Fruit fly (Drosophila melanogaster) whole organism, embryonic: ENCODE results near the gene CG12974.

ENCODE experiments used
- Atf-2 ChIP-seq: fragments of 200-800 bp; sonication (Bioruptor generic); optimal IDR thresholded peaks from 2 replicates; lab custom pipeline; 2016; ENCODE audit warnings: missing biosample characterization, missing genetic modification characterization
- B-H1 ChIP-seq: fragments of 200-800 bp; sonication (Bioruptor generic); IDR thresholded peaks from 3 replicates; pipeline ENCODE4 v1.3.6; 2022; ENCODE audit warnings: missing biosample characterization, missing genetic modification characterization
- B-H2 ChIP-seq: fragments of 200-800 bp; sonication (Bioruptor generic); optimal IDR thresholded peaks from 2 replicates; lab custom pipeline; 2018; ENCODE audit warnings: missing biosample characterization, mild to moderate bottlenecking, missing genetic modification characterization
- BtbVII ChIP-seq: fragments of 200-800 bp; sonication (Bioruptor generic); optimal IDR thresholded peaks from 3 replicates; lab custom pipeline; 2017; ENCODE audit warnings: missing biosample characterization, mild to moderate bottlenecking, missing genetic modification characterization
- CG10462 ChIP-seq: fragments of 200-800 bp; sonication (Bioruptor generic); optimal IDR thresholded peaks from 2 replicates; lab custom pipeline; 2016; ENCODE audit warnings: missing biosample characterization, missing genetic modification characterization
- CG11504 ChIP-seq: fragments of 200-800 bp; sonication (Bioruptor generic); optimal IDR thresholded peaks from 3 replicates; lab custom pipeline; 2019; ENCODE audit warnings: missing biosample characterization, mild to moderate bottlenecking, missing genetic modification characterization, moderate library complexity
- CG11696 ChIP-seq: fragments of 200-800 bp; sonication (Bioruptor generic); IDR thresholded peaks from 2 replicates; pipeline ENCODE4 v1.3.6; 2022; ENCODE audit warnings: missing biosample characterization, missing genetic modification characterization
- CG12769 ChIP-seq: fragments of 200-800 bp; sonication (Bioruptor generic); optimal IDR thresholded peaks from 2 replicates; lab custom pipeline; 2019; ENCODE audit warnings: missing biosample characterization, mild to moderate bottlenecking, missing genetic modification characterization, moderate library complexity
- CG13123 ChIP-seq: fragments of 200-800 bp; sonication (Bioruptor generic); optimal IDR thresholded peaks from 2 replicates; lab custom pipeline; 2016; ENCODE audit warnings: missing biosample characterization, missing genetic modification characterization
- CG17328 ChIP-seq: fragments of 200-800 bp; sonication (Bioruptor generic); IDR thresholded peaks from 2 replicates; pipeline ENCODE4 v1.3.6; 2022; ENCODE audit warnings: missing biosample characterization, missing genetic modification characterization
- CG18599 ChIP-seq: fragments of 200-800 bp; sonication (Bioruptor generic); optimal IDR thresholded peaks from 3 replicates; lab custom pipeline; 2017; ENCODE audit warnings: missing biosample characterization, missing genetic modification characterization, mild to moderate bottlenecking, moderate library complexity, missing genetic modification reagents
- CG34376 ChIP-seq: fragments of 200-800 bp; sonication (Bioruptor generic); optimal IDR thresholded peaks from 2 replicates; lab custom pipeline; 2018; ENCODE audit warnings: missing biosample characterization, mild to moderate bottlenecking, missing genetic modification characterization
- CG4404 ChIP-seq: fragments of 200-800 bp; sonication (Bioruptor generic); IDR thresholded peaks from 2 replicates; pipeline ENCODE4 v1.3.6; 2022; ENCODE audit warnings: missing biosample characterization, missing genetic modification characterization
- Dbx ChIP-seq: fragments of 200-800 bp; sonication (Bioruptor generic); IDR thresholded peaks from 3 replicates; pipeline ENCODE4 v1.3.6; 2022; ENCODE audit warnings: missing biosample characterization, missing genetic modification characterization
- E2f2 ChIP-seq: fragments of 200-800 bp; sonication (Bioruptor generic); IDR thresholded peaks from 2 replicates; pipeline ENCODE4 v1.3.6; 2022; ENCODE audit warnings: missing biosample characterization, missing genetic modification characterization
- GATAe ChIP-seq: fragments of 200-800 bp; sonication (Bioruptor generic); conservative IDR thresholded peaks from 2 replicates; pipeline ENCODE4 v1.3.6; 2022; ENCODE audit warnings: missing biosample characterization, missing genetic modification characterization
- Hey ChIP-seq: fragments of 200-800 bp; sonication (Bioruptor generic); optimal IDR thresholded peaks from 3 replicates; lab custom pipeline; 2018; ENCODE audit warnings: missing biosample characterization, mild to moderate bottlenecking, missing genetic modification characterization
- Hr78 ChIP-seq, 2 experiments: fragments of 200-800 bp in 1 of 2; fragments of >200 bp in 1 of 2; sonication (Bioruptor generic) in 1 of 2; optimal IDR thresholded peaks; 2 replicates each; lab custom pipeline; 2017 to 2019; ENCODE audit warnings: missing biosample characterization in 2 of 2, missing genetic modification characterization in 2 of 2, mild to moderate bottlenecking in 1 of 2, moderate library complexity in 1 of 2
- Med ChIP-seq: fragments of 200-800 bp; sonication (Bioruptor generic); peaks from one replicate; lab custom pipeline; 2016; ENCODE audit warnings: missing biosample characterization, missing genetic modification characterization, mild to moderate bottlenecking, inconsistent platforms, moderate library complexity
- Pdp1 ChIP-seq, 2 experiments: fragments of 200-800 bp; sonication (Bioruptor generic); optimal IDR thresholded peaks; 3 replicates each; lab custom pipeline; 2016; ENCODE audit warnings: missing biosample characterization in 2 of 2, missing genetic modification characterization in 2 of 2, mild to moderate bottlenecking in 1 of 2, moderate library complexity in 1 of 2
- chinmo ChIP-seq: fragments of 200-800 bp; sonication (Bioruptor generic); IDR thresholded peaks from 4 replicates; pipeline ENCODE4 v1.3.6; 2022; ENCODE audit warnings: missing biosample characterization, missing genetic modification characterization; ENCODE audit not compliant: partially characterized antibody
- cwo ChIP-seq: fragments of 200-800 bp; sonication (Bioruptor generic); optimal IDR thresholded peaks from 3 replicates; lab custom pipeline; 2017; ENCODE audit warnings: missing biosample characterization, missing genetic modification characterization, mild to moderate bottlenecking, moderate library complexity, missing genetic modification reagents
- ewg ChIP-seq: fragments of 200-800 bp; sonication (Bioruptor generic); optimal IDR thresholded peaks from 3 replicates; lab custom pipeline; 2017; ENCODE audit warnings: mild to moderate bottlenecking, missing biosample characterization, missing genetic modification reagents, missing genetic modification characterization
- exex ChIP-seq: fragments of 200-800 bp; sonication (Bioruptor generic); optimal IDR thresholded peaks from 4 replicates; lab custom pipeline; 2018; ENCODE audit warnings: missing biosample characterization, mild to moderate bottlenecking, missing genetic modification characterization, moderate library complexity
- fd3F ChIP-seq: fragments of 200-800 bp; sonication (Bioruptor generic); optimal IDR thresholded peaks from 2 replicates; lab custom pipeline; 2018; ENCODE audit warnings: missing biosample characterization, mild to moderate bottlenecking, missing genetic modification characterization, moderate library complexity
- gcm ChIP-seq: fragments of 200-800 bp; sonication (Bioruptor generic); optimal IDR thresholded peaks from 2 replicates; lab custom pipeline; 2019; ENCODE audit warnings: missing biosample characterization, mild to moderate bottlenecking, missing genetic modification characterization, moderate library complexity
- gcm2 ChIP-seq: fragments of 200-800 bp; sonication (Bioruptor generic); optimal IDR thresholded peaks from 2 replicates; lab custom pipeline; 2016; ENCODE audit warnings: missing biosample characterization, missing genetic modification characterization
- grn ChIP-seq: fragments of 200-800 bp; sonication (Bioruptor generic); optimal IDR thresholded peaks from 3 replicates; lab custom pipeline; 2017; ENCODE audit warnings: missing biosample characterization, missing genetic modification characterization
- nerfin-2 ChIP-seq: fragments of 200-800 bp; sonication (Bioruptor generic); IDR thresholded peaks from 2 replicates; pipeline ENCODE4 v1.3.6; 2022; ENCODE audit warnings: missing biosample characterization, missing genetic modification characterization; ENCODE audit not compliant: partially characterized antibody
- onecut ChIP-seq: fragments of 200-800 bp; sonication (Bioruptor generic); IDR thresholded peaks from 2 replicates; pipeline ENCODE4 v1.3.6; 2022; ENCODE audit warnings: missing biosample characterization, missing genetic modification characterization
- p53 ChIP-seq: fragments of 200-800 bp; sonication (Bioruptor generic); optimal IDR thresholded peaks from 2 replicates; lab custom pipeline; 2016; ENCODE audit warnings: missing biosample characterization, missing genetic modification characterization
- pan ChIP-seq, 4 experiments: fragments of >200 bp in 3 of 4; fragments of 200-800 bp in 1 of 4; sonication (Bioruptor generic) in 1 of 4; optimal IDR thresholded peaks in 3 of 4; IDR thresholded peaks in 1 of 4; 2 replicates each; pipeline versions ENCODE4 v1.3.6 to Lab custom; 2017 to 2022; ENCODE audit warnings: missing biosample characterization in 2 of 4, missing genetic modification characterization in 2 of 4, mixed read lengths in 1 of 4
- rib ChIP-seq: fragments of 200-800 bp; sonication (Bioruptor generic); IDR thresholded peaks from 2 replicates; pipeline ENCODE4 v1.3.6; 2022; ENCODE audit warnings: missing biosample characterization, missing genetic modification characterization
- seq ChIP-seq: fragments of 200-800 bp; sonication (Bioruptor generic); IDR thresholded peaks from 2 replicates; pipeline ENCODE4 v1.3.6; 2022; ENCODE audit warnings: missing biosample characterization, missing genetic modification characterization
- sug ChIP-seq: fragments of 200-800 bp; optimal IDR thresholded peaks from 2 replicates; lab custom pipeline; 2019; ENCODE audit warnings: missing biosample characterization, mild to moderate bottlenecking, missing genetic modification characterization, moderate library complexity
- vnd ChIP-seq: fragments of 200-800 bp; sonication (Bioruptor generic); IDR thresholded peaks from 3 replicates; pipeline ENCODE4 v1.3.6; 2022; ENCODE audit warnings: missing biosample characterization, missing genetic modification characterization; ENCODE audit not compliant: partially characterized antibody
- wor ChIP-seq: fragments of 200-800 bp; sonication (Bioruptor generic); IDR thresholded peaks from 2 replicates; pipeline ENCODE4 v1.3.6; 2022; ENCODE audit warnings: missing biosample characterization, missing genetic modification characterization

CG12974 gene

dm6 chr3L:21279876-21280566 lies 5.7 kb downstream of the CG12974 start, which contains the start of gene AcCoAS (continued):
- peak; percentile 3 for TF ChIP-seq CG11504 (tag; lab: Kevin White, UChicago)
- TF ChIP-seq CG13123 (GFP tag; lab: Kevin White, UChicago) = no peak
- peak; percentile 52; the same call in 1 of the 2 replicates for TF ChIP-seq rib (GFP tag; lab: Robert Waterston, UW)
- TF ChIP-seq gcm2 (GFP tag; lab: Kevin White, UChicago) = no peak
- no peak for TF ChIP-seq fd3F (GFP tag; lab: Kevin White, UChicago)
- TF ChIP-seq CG12769 (tag; lab: Kevin White, UChicago) = peak; percentile 67
- TF ChIP-seq CG10462 = no peak
- peak; percentile 16 to 87 for TF ChIP-seq Pdp1 (GFP tag; optimal IDR thresholded peaks at IDR 0.05; lab: Kevin White, UChicago)
- TF ChIP-seq cwo (GFP tag; lab: Kevin White, UChicago) = peak; percentile 96
- TF ChIP-seq Hr78 (GFP tag; optimal IDR thresholded peaks at IDR 0.05; lab: Kevin White, UChicago) = peak in 1 of 2 experiments; percentile 51
- TF ChIP-seq CG11696 (GFP tag; lab: Robert Waterston, UW) = no peak
- TF ChIP-seq, all 482 proteins: peak for 144

dm6 chr3L:21279168-21279567 lies 6.6 kb downstream of the CG12974 start:
- TF ChIP-seq onecut (GFP tag; lab: Robert Waterston, UW) = peak; percentile 98
- TF ChIP-seq Med (GFP tag; lab: Kevin White, UChicago) = peak; percentile 4
- TF ChIP-seq Dbx (GFP tag; lab: Robert Waterston, UW) = 0 out of 3 replicates have a peak, but pooled peaks have one; percentile 8
- no peak for TF ChIP-seq CG17328 (GFP tag; lab: Robert Waterston, UW)
- TF ChIP-seq p53 (GFP tag; lab: Kevin White, UChicago) = no peak
- no peak for TF ChIP-seq grn (GFP tag; lab: Kevin White, UChicago)
- TF ChIP-seq ewg (GFP tag; lab: Kevin White, UChicago) = peak; percentile 66
- no peak for TF ChIP-seq B-H2 (GFP tag; lab: Kevin White, UChicago)
- TF ChIP-seq B-H1 (GFP tag; lab: Robert Waterston, UW) = no peak

dm6 chr3L:21277897-21278530 lies 7.7 kb downstream of the CG12974 start:
- TF ChIP-seq E2f2 (GFP tag; lab: Robert Waterston, UW) = no peak
- peak; percentile 21 for TF ChIP-seq CG18599 (GFP tag; lab: Kevin White, UChicago)
- no peak for TF ChIP-seq pan (optimal IDR thresholded peaks at IDR 0.05; lab: Kevin White, UChicago)
- TF ChIP-seq pan (GFP tag; optimal IDR thresholded peaks at IDR 0.05 in 1 of 2, IDR thresholded peaks at IDR 0.05 in 1 of 2) = peak in 1 of 2 experiments; percentile 17
- TF ChIP-seq Pdp1 (GFP tag; optimal IDR thresholded peaks at IDR 0.05; lab: Kevin White, UChicago) = peak in 1 of 2 experiments; percentile 1
- TF ChIP-seq sug (tag; lab: Kevin White, UChicago) = peak; percentile 51
- TF ChIP-seq CG4404 (GFP tag; lab: Robert Waterston, UW) = no peak
- peak; percentile 18 for TF ChIP-seq Hey (tag; lab: Kevin White, UChicago)
- 0 out of 2 replicates have a peak, but pooled peaks have one; percentile 12 for TF ChIP-seq CG11696 (GFP tag; lab: Robert Waterston, UW)
- no peak for TF ChIP-seq Atf-2 (GFP tag; lab: Kevin White, UChicago)
- TF ChIP-seq gcm = no peak
- peak; percentile 9 for TF ChIP-seq cwo (GFP tag; lab: Kevin White, UChicago)
- 0 out of 4 replicates have a peak, but pooled peaks have one; percentile 6 for TF ChIP-seq chinmo (GFP tag; lab: Robert Waterston, UW)
- TF ChIP-seq wor (GFP tag; lab: Robert Waterston, UW) = no peak
- peak; percentile 19 for TF ChIP-seq BtbVII
- TF ChIP-seq GATAe (GFP tag; lab: Robert Waterston, UW) = peak; percentile 13; the same call in 1 of the 2 replicates
- 0 out of 2 replicates have a peak, but pooled peaks have one; percentile 23 for TF ChIP-seq seq
- TF ChIP-seq exex = peak; percentile 92
- peak; percentile 23; the same call in 1 of the 2 replicates for TF ChIP-seq nerfin-2 (GFP tag; lab: Robert Waterston, UW)
- 0 out of 3 replicates have a peak, but pooled peaks have one; percentile 19 for TF ChIP-seq vnd (GFP tag; lab: Robert Waterston, UW)
- peak; percentile 41 for TF ChIP-seq CG34376 (GFP tag; lab: Kevin White, UChicago)
- peak; percentile 69 for TF ChIP-seq Med (GFP tag; lab: Kevin White, UChicago)
- TF ChIP-seq CG11504 (tag; lab: Kevin White, UChicago) = no peak
